Worm (Caenorhabditis elegans) whole organism, L4 larva: ENCODE data around the gene kbp-2.

Experiments
- D1046.2 ChIP-seq: fragments of 200-800 bp; sonication (Bioruptor generic); IDR thresholded peaks from 2 replicates; pipeline ENCODE4 v1.3.6; 2022; ENCODE audit warnings: missing genetic modification characterization, missing compliant biosample characterization
- F10B5.3 ChIP-seq: sonication (generic microtip); optimal IDR thresholded peaks from 2 replicates; lab custom pipeline; 2016; ENCODE audit warnings: mild to moderate bottlenecking, missing genetic modification characterization, missing compliant biosample characterization
- F26F4.8 ChIP-seq: fragments of 200-800 bp; sonication (Bioruptor generic); conservative IDR thresholded peaks from 2 replicates; pipeline ENCODE4 v1.3.6; 2022; ENCODE audit warnings: missing genetic modification characterization, missing compliant biosample characterization
- F44E2.7 ChIP-seq: fragments of 200-800 bp; sonication (Bioruptor generic); IDR thresholded peaks from 2 replicates; pipeline ENCODE4 v2.1.2; 2022; ENCODE audit warnings: missing genetic modification characterization, missing compliant biosample characterization
- F49E8.2 ChIP-seq: sonication (generic microtip); optimal IDR thresholded peaks from 2 replicates; lab custom pipeline; 2016; ENCODE audit warnings: missing compliant biosample characterization, mild to moderate bottlenecking, missing genetic modification characterization, borderline replicate concordance
- T20F7.1 ChIP-seq: fragments of 200-800 bp; sonication (Bioruptor generic); optimal IDR thresholded peaks from 2 replicates; lab custom pipeline; 2018; ENCODE audit warnings: mild to moderate bottlenecking, missing genetic modification characterization, missing compliant biosample characterization
- T26A8.4 ChIP-seq: fragments of 200-800 bp; sonication (Bioruptor generic); IDR thresholded peaks from 2 replicates; pipeline ENCODE4 v1.3.6; 2022; ENCODE audit warnings: missing genetic modification characterization, missing compliant biosample characterization
- Y105C5A.15 ChIP-seq: fragments of 200-800 bp; sonication (Bioruptor generic); IDR thresholded peaks from 2 replicates; pipeline ENCODE4 v1.3.6; 2022; ENCODE audit warnings: missing genetic modification characterization, missing compliant biosample characterization
- Y5F2A.4 ChIP-seq: fragments of 200-800 bp; sonication (Bioruptor generic); optimal IDR thresholded peaks from 2 replicates; lab custom pipeline; 2018; ENCODE audit warnings: mild to moderate bottlenecking, missing genetic modification characterization, missing compliant biosample characterization
- aha-1 ChIP-seq: fragments of 150-350 bp; peaks from one replicate; lab custom pipeline; 2014; ENCODE audit warnings: missing biosample characterization, missing genetic modification characterization
- ama-1 ChIP-seq: fragments of 150-350 bp; optimal IDR thresholded peaks from 2 replicates; lab custom pipeline; 2014; ENCODE audit warnings: inconsistent platforms, mixed read lengths
- attf-4 ChIP-seq: sonication (generic microtip); optimal IDR thresholded peaks from 3 replicates; lab custom pipeline; 2017; ENCODE audit warnings: missing biosample characterization, missing genetic modification characterization
- ceh-82 ChIP-seq: sonication (generic microtip); optimal IDR thresholded peaks from 2 replicates; lab custom pipeline; 2017; ENCODE audit warnings: missing biosample characterization, missing genetic modification characterization
- ces-1 ChIP-seq: fragments of 150-350 bp; sonication (generic microtip); optimal IDR thresholded peaks from 4 replicates; lab custom pipeline; 2014; ENCODE audit warnings: missing biosample characterization, missing genetic modification reagents, missing genetic modification characterization
- daf-12 ChIP-seq: fragments of 150-350 bp; optimal IDR thresholded peaks from 2 replicates; lab custom pipeline; 2014; ENCODE audit warnings: missing biosample characterization, missing genetic modification reagents, missing genetic modification characterization
- daf-16 ChIP-seq, 3 experiments: sonication (generic microtip); optimal IDR thresholded peaks; 2 replicates each; lab custom pipeline; 2016 to 2017; ENCODE audit warnings: missing genetic modification characterization in 3 of 3, missing genetic modification reagents in 3 of 3, mild to moderate bottlenecking in 2 of 3, missing compliant biosample characterization in 2 of 3, missing biosample characterization in 1 of 3, moderate library complexity in 1 of 3
- daf-19 ChIP-seq: fragments of 200-800 bp; sonication (Bioruptor generic); conservative IDR thresholded peaks from 2 replicates; pipeline ENCODE4 v1.3.6; 2022; ENCODE audit warnings: missing genetic modification characterization, missing compliant biosample characterization
- daf-8 ChIP-seq: fragments of 200-800 bp; sonication (Bioruptor generic); IDR thresholded peaks from 2 replicates; pipeline ENCODE4 v1.3.6; 2022; ENCODE audit warnings: missing genetic modification characterization, missing compliant biosample characterization
- dmd-8 ChIP-seq: fragments of 200-800 bp; sonication (Bioruptor generic); IDR thresholded peaks from 2 replicates; pipeline ENCODE4 v1.3.6; 2022; ENCODE audit warnings: missing genetic modification characterization, missing compliant biosample characterization
- dve-1 ChIP-seq: sonication (generic microtip); optimal IDR thresholded peaks from 2 replicates; lab custom pipeline; 2017; ENCODE audit warnings: antibody characterized with exemption, mild to moderate bottlenecking, missing genetic modification characterization, missing compliant biosample characterization; ENCODE audit not compliant: insufficient read depth
- egl-43 ChIP-seq: fragments of 200-800 bp; sonication (Bioruptor generic); IDR thresholded peaks from 2 replicates; pipeline ENCODE4 v1.3.6; 2022; ENCODE audit warnings: missing genetic modification reagents, missing genetic modification characterization, missing compliant biosample characterization
- fkh-10 ChIP-seq: fragments of 150-350 bp; optimal IDR thresholded peaks from 2 replicates; lab custom pipeline; 2014; ENCODE audit warnings: missing biosample characterization, missing genetic modification reagents, missing genetic modification characterization
- fos-1 ChIP-seq: fragments of 150-350 bp; optimal IDR thresholded peaks from 2 replicates; lab custom pipeline; 2014; ENCODE audit warnings: missing biosample characterization, missing genetic modification characterization
- gei-8 ChIP-seq: fragments of 200-800 bp; sonication (Bioruptor generic); optimal IDR thresholded peaks from 2 replicates; lab custom pipeline; 2018; ENCODE audit warnings: mild to moderate bottlenecking, missing genetic modification characterization, missing compliant biosample characterization
- hif-1 ChIP-seq, 2 experiments: sonication (generic microtip); optimal IDR thresholded peaks; 2 replicates each; lab custom pipeline; 2016 to 2017; ENCODE audit warnings: missing compliant biosample characterization in 2 of 2, missing genetic modification characterization in 2 of 2, missing genetic modification reagents in 2 of 2, missing genotype in 2 of 2, mild to moderate bottlenecking in 1 of 2
- hlh-11 ChIP-seq: fragments of 200-800 bp; sonication (Bioruptor generic); optimal IDR thresholded peaks from 2 replicates; lab custom pipeline; 2018; ENCODE audit warnings: mild to moderate bottlenecking, missing genetic modification characterization, missing compliant biosample characterization
- lin-1 ChIP-seq: fragments of 200-800 bp; sonication (Bioruptor generic); IDR thresholded peaks from 2 replicates; pipeline ENCODE4 v1.3.6; 2022; ENCODE audit warnings: missing genetic modification reagents, missing genetic modification characterization, missing compliant biosample characterization
- lin-13 ChIP-seq: fragments of 150-350 bp; optimal IDR thresholded peaks from 2 replicates; lab custom pipeline; 2014; ENCODE audit warnings: missing biosample characterization, missing genetic modification reagents, missing genetic modification characterization
- lin-15B ChIP-seq: fragments of 150-350 bp; sonication (generic microtip); optimal IDR thresholded peaks from 3 replicates; lab custom pipeline; 2014; ENCODE audit warnings: missing biosample characterization, missing genetic modification characterization
- madf-5 ChIP-seq, 2 experiments: fragments of 200-800 bp; sonication (Bioruptor generic); IDR thresholded peaks; 2 replicates each; pipeline ENCODE4 v1.3.6; 2022; ENCODE audit warnings: missing compliant biosample characterization in 2 of 2, missing genetic modification characterization in 2 of 2
- mdt-29 ChIP-seq: fragments of 200-800 bp; sonication (Bioruptor generic); IDR thresholded peaks from 2 replicates; pipeline ENCODE4 v1.3.6; 2022; ENCODE audit warnings: missing genetic modification reagents, missing genetic modification characterization, missing compliant biosample characterization
- mep-1 ChIP-seq: fragments of 150-350 bp; sonication (generic microtip); optimal IDR thresholded peaks from 3 replicates; lab custom pipeline; 2014; ENCODE audit warnings: missing biosample characterization, missing genetic modification characterization
- mxl-3 ChIP-seq: fragments of 200-800 bp; sonication (Bioruptor generic); optimal IDR thresholded peaks from 2 replicates; lab custom pipeline; 2018; ENCODE audit warnings: mild to moderate bottlenecking, missing genetic modification characterization, missing compliant biosample characterization
- nhr-10 ChIP-seq: fragments of 150-350 bp; optimal IDR thresholded peaks from 2 replicates; lab custom pipeline; 2014; ENCODE audit warnings: missing biosample characterization, missing genetic modification characterization
- nhr-11 ChIP-seq: fragments of 150-350 bp; optimal IDR thresholded peaks from 2 replicates; lab custom pipeline; 2014; ENCODE audit warnings: missing biosample characterization, missing genetic modification characterization
- nhr-28 ChIP-seq: fragments of 150-350 bp; optimal IDR thresholded peaks from 2 replicates; lab custom pipeline; 2014; ENCODE audit warnings: missing biosample characterization, missing genetic modification characterization
- nhr-48 ChIP-seq: sonication (generic microtip); optimal IDR thresholded peaks from 2 replicates; lab custom pipeline; 2016; ENCODE audit warnings: mild to moderate bottlenecking, missing genetic modification characterization, missing compliant biosample characterization
- nhr-77 ChIP-seq: fragments of 150-350 bp; optimal IDR thresholded peaks from 2 replicates; lab custom pipeline; 2014; ENCODE audit warnings: missing biosample characterization, missing genetic modification characterization
- saeg-2 ChIP-seq: fragments of 200-800 bp; sonication (Bioruptor generic); IDR thresholded peaks from 2 replicates; pipeline ENCODE4 v1.3.6; 2022; ENCODE audit warnings: missing genetic modification reagents, missing genetic modification characterization, missing compliant biosample characterization
- set-16 ChIP-seq: fragments of 200-800 bp; sonication (Bioruptor generic); IDR thresholded peaks from 2 replicates; pipeline ENCODE4 v1.3.6; 2022; ENCODE audit warnings: missing genetic modification reagents, missing genetic modification characterization, missing compliant biosample characterization
- skn-1 ChIP-seq: fragments of 150-350 bp; optimal IDR thresholded peaks from 2 replicates; lab custom pipeline; 2014; ENCODE audit warnings: missing biosample characterization, missing genetic modification characterization
- snpc-4 ChIP-seq: fragments of 150-350 bp; optimal IDR thresholded peaks from 2 replicates; lab custom pipeline; 2014; ENCODE audit warnings: missing biosample characterization, missing genetic modification characterization
- spr-3 ChIP-seq: fragments of 200-800 bp; sonication (Bioruptor generic); optimal IDR thresholded peaks from 2 replicates; lab custom pipeline; 2018; ENCODE audit warnings: mild to moderate bottlenecking, missing genetic modification characterization, missing compliant biosample characterization
- vab-7 ChIP-seq: fragments of 200-800 bp; sonication (Bioruptor generic); IDR thresholded peaks from 2 replicates; pipeline ENCODE4 v1.3.6; 2022; ENCODE audit warnings: missing genetic modification reagents, missing genetic modification characterization, missing compliant biosample characterization
- zag-1 ChIP-seq: fragments of 150-350 bp; optimal IDR thresholded peaks from 2 replicates; lab custom pipeline; 2014; ENCODE audit warnings: missing biosample characterization, missing genetic modification characterization
- zfp-2 ChIP-seq: sonication (generic microtip); optimal IDR thresholded peaks from 2 replicates; lab custom pipeline; 2016; ENCODE audit warnings: mild to moderate bottlenecking, missing genetic modification characterization, missing compliant biosample characterization
- zip-11 ChIP-seq: fragments of 200-800 bp; sonication (Bioruptor generic); IDR thresholded peaks from 2 replicates; pipeline ENCODE4 v1.3.6; 2022; ENCODE audit warnings: missing genetic modification characterization, missing compliant biosample characterization
- ztf-11 ChIP-seq: fragments of 150-350 bp; optimal IDR thresholded peaks from 2 replicates; lab custom pipeline; 2014; ENCODE audit warnings: missing biosample characterization, missing genetic modification characterization

The kbp-2 gene

DNA sequence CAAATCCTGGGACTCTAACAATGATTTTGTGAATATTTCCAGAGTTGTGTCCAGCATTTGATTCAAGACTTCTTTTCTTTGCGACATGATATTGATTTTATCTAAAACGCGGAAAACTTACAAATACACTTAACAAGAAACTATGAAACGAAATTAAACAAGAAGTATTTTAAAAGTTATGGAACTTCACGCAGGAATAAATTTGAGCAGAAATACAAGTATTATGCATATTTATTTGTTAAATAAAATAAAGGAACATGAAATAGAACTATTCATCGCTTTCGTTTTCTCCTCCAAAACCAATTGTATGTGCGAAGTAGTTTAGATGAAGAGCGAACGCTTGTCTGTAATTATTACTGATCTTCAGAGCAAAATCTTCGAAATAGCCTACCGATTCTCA lies at the start of gene kbp-2:
Gene kbp-2 (minus strand): TSS at position 101 of the 400 bp plus-strand sequence.
- TF ChIP-seq dmd-8 (GFP tag; lab: Robert Waterston, UW) (no peak), nhr-11 (no peak), fkh-10 (GFP tag; lab: Kevin White, UChicago) (no peak), T20F7.1 (no peak), zip-11 (no peak), nhr-28 (no peak), hif-1 (tag; optimal IDR thresholded peaks at IDR 0.05; lab: Kevin White, UChicago) (no peak)

DNA sequence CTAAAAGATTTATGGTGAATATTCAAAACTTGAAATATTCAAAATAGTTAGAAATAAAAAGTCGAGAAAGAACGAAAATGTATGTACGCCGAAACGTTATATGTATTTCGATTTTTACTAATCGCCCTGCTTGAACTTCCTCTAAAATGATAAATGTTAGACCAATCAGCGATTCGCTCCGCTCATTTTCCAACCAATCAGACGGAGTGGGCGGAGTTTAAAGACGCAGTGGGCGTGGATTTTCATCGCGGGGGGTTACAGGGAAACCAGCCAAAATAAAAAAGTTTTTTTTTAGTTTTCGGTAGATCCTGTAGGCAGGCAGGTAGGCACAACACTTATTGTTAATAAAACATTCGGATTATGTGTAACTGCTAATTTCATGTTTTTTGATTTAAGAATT lies 49.3 kb upstream of the kbp-2 start:
- TF ChIP-seq mdt-29 (GFP tag; lab: Robert Waterston, UW) = no peak
- no peak for TF ChIP-seq zfp-2 (tag; lab: Kevin White, UChicago)
- no peak for TF ChIP-seq nhr-28
- TF ChIP-seq daf-12 = no peak
- TF ChIP-seq madf-5 (GFP tag; IDR thresholded peaks at IDR 0.05; lab: Robert Waterston, UW) = no peak
- no peak for TF ChIP-seq mep-1 (tag; lab: Kevin White, UChicago)
- no peak for TF ChIP-seq gei-8 (GFP tag; lab: Kevin White, UChicago)
- TF ChIP-seq nhr-48 (tag; lab: Kevin White, UChicago) = no peak
- no peak for TF ChIP-seq attf-4 (tag; lab: Kevin White, UChicago)
- no peak for TF ChIP-seq F44E2.7 (GFP tag; lab: Robert Waterston, UW)
- TF ChIP-seq ztf-11 = no peak
- TF ChIP-seq zag-1 (tag; lab: Kevin White, UChicago) = no peak
- TF ChIP-seq daf-16 (GFP tag; optimal IDR thresholded peaks at IDR 0.05; lab: Kevin White, UChicago) = no peak
- no peak for TF ChIP-seq daf-16 (tag; optimal IDR thresholded peaks at IDR 0.05; lab: Kevin White, UChicago)
- no peak for TF ChIP-seq ama-1 (lab: Kevin White, UChicago)
- no peak for TF ChIP-seq nhr-77
- TF ChIP-seq D1046.2 = no peak
- no peak for TF ChIP-seq dve-1 (tag; lab: Kevin White, UChicago)
- no peak for TF ChIP-seq lin-13 (GFP tag; lab: Kevin White, UChicago)
- no peak for TF ChIP-seq lin-15B (tag; lab: Kevin White, UChicago)
- no peak for TF ChIP-seq F26F4.8 (GFP tag; lab: Robert Waterston, UW)

DNA sequence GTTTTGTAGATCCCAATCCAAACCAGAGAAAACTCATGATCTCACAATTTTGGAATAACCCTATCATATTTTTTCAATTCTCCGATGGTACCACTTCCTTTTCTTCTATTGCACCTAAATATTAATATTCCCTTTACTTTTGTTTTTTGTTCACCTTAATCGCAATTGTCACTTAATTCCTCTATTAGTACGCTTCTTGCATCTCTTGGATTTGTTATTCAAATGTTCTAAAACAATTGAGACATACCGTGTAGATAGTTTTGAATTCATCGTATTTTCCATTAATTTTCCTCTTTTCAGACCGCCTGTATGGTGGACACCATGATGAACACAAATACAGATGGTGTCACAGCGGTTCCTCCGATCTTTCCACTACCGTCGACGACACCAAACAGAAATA lies 48.1 kb upstream of the kbp-2 start, which contains the start of gene flh-2:
Gene flh-2 (plus strand): TSS at position 301 of the 400 bp plus-strand sequence.
- TF ChIP-seq vab-7 (GFP tag; lab: Robert Waterston, UW) = no peak
- no peak for TF ChIP-seq snpc-4 (tag; lab: Kevin White, UChicago)
- TF ChIP-seq daf-19 (GFP tag; lab: Robert Waterston, UW) = no peak
- no peak for TF ChIP-seq fos-1
- no peak for TF ChIP-seq D1046.2
- no peak for TF ChIP-seq daf-12
- TF ChIP-seq F10B5.3 (tag; lab: Kevin White, UChicago) = no peak
- no peak for TF ChIP-seq nhr-10 (tag; lab: Kevin White, UChicago)
- TF ChIP-seq daf-8 (GFP tag; lab: Robert Waterston, UW) = no peak
- TF ChIP-seq hif-1 (tag; optimal IDR thresholded peaks at IDR 0.05; lab: Kevin White, UChicago) = no peak
- TF ChIP-seq ces-1 (GFP tag; lab: Kevin White, UChicago) = no peak
- TF ChIP-seq zfp-2 (tag; lab: Kevin White, UChicago) = no peak
- no peak for TF ChIP-seq daf-16 (GFP tag; optimal IDR thresholded peaks at IDR 0.05; lab: Kevin White, UChicago)
- TF ChIP-seq daf-16 (tag; optimal IDR thresholded peaks at IDR 0.05; lab: Kevin White, UChicago) = no peak

DNA sequence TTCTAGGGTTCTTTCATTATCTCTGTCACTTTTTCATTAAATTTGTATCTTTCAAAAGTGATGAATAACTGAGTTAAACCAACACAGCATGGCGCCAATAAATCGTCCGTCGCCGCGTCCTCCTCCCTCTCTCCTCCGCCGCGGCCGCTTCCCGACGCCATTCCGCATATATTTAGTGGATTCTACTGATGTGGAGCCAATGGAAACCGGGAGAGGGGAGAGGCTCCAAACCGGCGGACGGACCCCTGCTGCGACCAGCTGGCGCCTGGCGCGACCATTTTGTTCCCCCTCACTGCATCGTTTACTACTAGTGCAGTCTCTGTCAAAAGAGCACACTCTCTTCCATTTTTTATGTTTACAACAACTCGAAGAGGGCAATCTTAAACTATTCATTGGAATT lies 47.5 kb upstream of the kbp-2 start:
- TF ChIP-seq zfp-2 (tag; lab: Kevin White, UChicago) (no peak), mxl-3 (GFP tag; lab: Kevin White, UChicago) (no peak), lin-13 (GFP tag; lab: Kevin White, UChicago) (no peak), spr-3 (GFP tag; lab: Kevin White, UChicago) (no peak), hlh-11 (tag; lab: Kevin White, UChicago) (peak; percentile 26), set-16 (peak; percentile 92), daf-16 (GFP tag; optimal IDR thresholded peaks at IDR 0.05; lab: Kevin White, UChicago) (peak in 1 of 2 experiments; percentile 67), daf-16 (tag; optimal IDR thresholded peaks at IDR 0.05; lab: Kevin White, UChicago) (peak; percentile 12), skn-1 (tag; lab: Kevin White, UChicago) (no peak), lin-1 (GFP tag; lab: Robert Waterston, UW) (no peak), Y105C5A.15 (no peak), saeg-2 (GFP tag; lab: Robert Waterston, UW) (no peak), T26A8.4 (GFP tag; lab: Robert Waterston, UW) (no peak), egl-43 (0 out of 2 replicates have a peak, but pooled peaks have one; percentile 23), ceh-82 (tag; lab: Kevin White, UChicago) (no peak), F49E8.2 (tag; lab: Kevin White, UChicago) (no peak), Y5F2A.4 (GFP tag; lab: Kevin White, UChicago) (no peak), aha-1 (tag; lab: Kevin White, UChicago) (peak; percentile 66)
